Worm (Caenorhabditis elegans): Measurements from ENCODE around the gene R09F10.3.

R09F10.3 gene

DNA sequence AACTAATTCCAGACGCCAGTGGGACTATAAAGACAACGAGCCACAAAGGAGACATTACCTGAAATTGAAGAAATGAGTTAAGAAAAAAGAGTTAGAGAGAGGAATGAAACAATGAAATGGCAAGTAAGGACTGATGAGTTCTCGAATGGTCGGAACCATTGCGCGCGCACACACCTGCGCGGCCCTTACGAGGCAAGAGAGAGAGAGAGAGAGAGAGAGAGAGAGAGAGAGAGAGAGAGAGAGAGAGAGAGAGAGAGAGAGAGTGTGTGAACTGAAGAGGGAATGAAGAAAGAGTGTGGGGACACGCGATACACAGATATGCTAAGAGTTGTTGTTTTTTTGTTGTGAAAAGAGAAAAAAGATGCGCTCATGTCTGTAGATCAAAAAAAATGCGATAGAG, 32.0 kb downstream of the R09F10.3 start, which contains the start of gene R09F10.8:
Gene R09F10.8, minus strand, starts transcription at position 58 of the 400 bp plus-strand sequence.
- no peak for TF ChIP-seq mxl-3 (GFP tag; optimal IDR thresholded peaks at IDR 0.05)
- TF ChIP-seq unc-62 (GFP tag; optimal IDR thresholded peaks at IDR 0.05 in 1 of 2), result peak in 1 of 2 experiments; percentile 91
- TF ChIP-seq unc-62 (tag; optimal IDR thresholded peaks at IDR 0.05), result no peak
- TF ChIP-seq lim-7 (GFP tag; IDR thresholded peaks at IDR 0.05), result no peak

DNA sequence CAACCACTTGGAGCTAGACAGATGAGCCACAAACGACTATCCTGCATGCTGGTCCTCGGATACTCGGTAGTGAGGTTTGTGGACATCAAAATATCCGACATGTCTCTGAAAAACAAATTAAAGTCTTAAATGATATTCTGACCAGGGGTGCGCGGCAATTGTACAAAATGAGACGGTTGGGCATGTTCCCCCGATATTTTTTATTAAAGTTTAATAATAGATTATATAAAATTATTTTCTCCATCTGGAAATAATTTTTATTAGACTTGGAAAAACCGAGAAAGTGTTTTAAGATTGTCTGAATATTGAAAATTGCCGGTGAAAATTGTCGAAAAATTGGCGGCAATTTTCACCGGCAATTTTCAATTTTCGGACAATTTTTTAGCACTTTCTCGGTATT, 33.4 kb downstream of the R09F10.3 start, which contains the start of gene F55E10.4:
Gene F55E10.4, minus strand, starts transcription at position 101 of the 400 bp plus-strand sequence.
- TF ChIP-seq gei-8 (GFP tag; optimal IDR thresholded peaks at IDR 0.05) (no peak), nhr-42 (GFP tag; IDR thresholded peaks at IDR 0.05) (no peak), lin-29 (GFP tag; IDR thresholded peaks at IDR 0.05) (no peak), nhr-237 (tag; optimal IDR thresholded peaks at IDR 0.05) (no peak), lin-38 (GFP tag; IDR thresholded peaks at IDR 0.05) (no peak), nhr-6 (tag; optimal IDR thresholded peaks at IDR 0.05) (no peak), mdl-1 (tag; optimal IDR thresholded peaks at IDR 0.05) (no peak), zag-1 (tag; optimal IDR thresholded peaks at IDR 0.05) (no peak), ztf-11 (tag; optimal IDR thresholded peaks at IDR 0.05) (no peak), jun-1 (tag; optimal IDR thresholded peaks at IDR 0.05) (no peak), ceh-82 (tag; optimal IDR thresholded peaks at IDR 0.05) (no peak)

DNA sequence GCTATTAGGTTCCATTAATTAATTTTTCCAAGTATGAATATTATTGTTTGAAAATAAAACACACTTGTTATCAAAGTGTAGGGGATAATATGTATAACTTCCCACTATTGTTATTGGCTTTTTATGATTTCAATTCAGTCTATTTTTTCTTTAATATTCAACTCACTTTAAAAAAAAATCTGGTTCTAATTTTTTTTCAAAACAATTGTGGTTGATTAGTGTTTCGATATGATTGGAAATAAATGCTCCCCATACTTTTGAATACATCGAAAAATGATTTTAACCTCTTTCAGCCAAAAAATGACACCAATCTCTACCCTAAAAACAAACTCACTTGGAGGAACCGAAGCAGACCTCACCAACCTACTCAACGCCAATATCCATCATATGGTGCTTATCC, 46.0 kb downstream of the R09F10.3 start, which contains the start of gene F55E10.2:
Gene F55E10.2, plus strand, starts transcription at position 301 of the 400 bp plus-strand sequence.
- no peak for TF ChIP-seq jun-1 (tag; optimal IDR thresholded peaks at IDR 0.05)
- TF ChIP-seq ctbp-1 (GFP tag; IDR thresholded peaks at IDR 0.05), result no peak
- TF ChIP-seq F26F4.8 (GFP tag; conservative IDR thresholded peaks at IDR 0.05), result no peak

DNA sequence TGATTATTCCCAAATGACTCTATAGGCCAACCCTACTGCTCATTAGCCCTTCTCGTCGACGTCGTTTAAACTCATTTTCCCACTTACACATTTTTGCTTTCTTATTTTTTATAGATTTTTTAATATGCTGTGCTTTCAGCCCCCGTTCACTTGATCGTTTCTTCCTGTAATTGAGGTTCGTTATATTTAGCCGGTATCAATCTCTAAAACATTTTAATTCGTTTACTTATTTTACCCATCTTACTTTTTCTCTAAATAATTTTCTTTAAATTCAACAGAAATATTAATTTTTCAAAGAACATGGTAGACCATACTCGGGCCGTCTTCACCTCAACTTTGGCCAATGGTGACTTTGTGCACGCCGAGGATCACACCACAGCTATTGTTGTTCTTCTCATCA, 47.2 kb downstream of the R09F10.3 start, which contains the start of gene F55E10.1:
Gene F55E10.1, plus strand, starts transcription at position 301 of the 400 bp plus-strand sequence.
- TF ChIP-seq fkh-10 (GFP tag; optimal IDR thresholded peaks at IDR 0.05), result no peak

DNA sequence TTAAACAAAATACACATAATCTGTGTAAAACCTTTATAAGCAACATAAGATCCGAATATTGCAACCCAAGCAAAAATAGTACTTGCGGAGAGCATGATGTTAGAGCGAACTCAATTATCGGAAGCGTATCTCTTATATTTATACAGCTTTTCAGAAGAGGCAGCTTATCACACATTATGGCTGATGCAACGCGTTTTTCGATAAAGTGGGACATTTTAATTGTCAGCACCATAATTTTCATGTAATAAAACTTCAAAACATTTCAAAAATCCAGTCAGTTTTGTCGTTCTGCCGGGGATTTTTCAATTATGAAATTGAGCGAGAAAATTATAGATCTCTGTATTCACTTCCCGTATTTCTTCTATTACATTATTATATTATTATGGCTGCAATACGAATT, 51.8 kb downstream of the R09F10.3 start, which contains the start of gene drd-5:
Gene drd-5, minus strand, starts transcription at position 101 of the 400 bp plus-strand sequence.
- TF ChIP-seq pqm-1 (tag; optimal IDR thresholded peaks at IDR 0.05) (peak; percentile 33), nhr-41 (GFP tag; IDR thresholded peaks at IDR 0.05) (no peak), dve-1 (tag; optimal IDR thresholded peaks at IDR 0.05; ENCODE audit: insufficient read depth) (peak; percentile 32)

Data from whole organism, L4 larva.